Fruit fly (Drosophila melanogaster): ENCODE data around the gene RpL4.

DNA sequence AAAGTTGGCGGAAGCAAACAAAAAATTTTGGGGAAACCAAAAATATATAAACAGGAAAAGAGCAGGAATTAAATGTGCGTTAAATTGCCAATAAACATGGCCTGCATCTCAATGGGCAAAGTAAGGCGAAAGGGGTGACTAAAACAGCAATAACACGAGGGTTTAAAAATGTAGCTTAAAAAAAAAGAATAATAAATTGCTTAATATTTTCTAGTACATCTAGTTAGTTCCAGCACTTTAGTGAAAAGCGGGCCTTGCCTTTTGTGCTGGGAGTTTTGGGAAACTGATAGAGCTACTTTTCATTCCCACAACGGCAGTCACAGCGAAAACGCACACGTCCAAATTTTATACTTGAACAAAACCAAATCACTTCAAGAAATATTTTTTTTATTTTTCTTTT lies 10.5 kb upstream of the RpL4 start, which contains the start of gene mil:
- TF ChIP-seq CG12768 (GFP tag; optimal IDR thresholded peaks at IDR 0.05) (no peak), CG14711 (tag; optimal IDR thresholded peaks at IDR 0.05) (no peak), pad (GFP tag; optimal IDR thresholded peaks at IDR 0.05) (no peak), CG7101 (tag; optimal IDR thresholded peaks at IDR 0.05) (no peak), Crg-1 (GFP tag; optimal IDR thresholded peaks at IDR 0.05) (no peak), cnc (optimal IDR thresholded peaks at IDR 0.05) (no peak), CG1620 (GFP tag; optimal IDR thresholded peaks at IDR 0.05) (no peak), CG11617 (GFP tag; optimal IDR thresholded peaks at IDR 0.05) (no peak), Mnt (GFP tag; optimal IDR thresholded peaks at IDR 0.05) (no peak), cic (GFP tag; optimal IDR thresholded peaks at IDR 0.05) (no peak), tj (GFP tag; optimal IDR thresholded peaks at IDR 0.05) (no peak)

All from whole organism, adult.